Fruit fly (Drosophila melanogaster): ENCODE data around the gene D19A.

DNA sequence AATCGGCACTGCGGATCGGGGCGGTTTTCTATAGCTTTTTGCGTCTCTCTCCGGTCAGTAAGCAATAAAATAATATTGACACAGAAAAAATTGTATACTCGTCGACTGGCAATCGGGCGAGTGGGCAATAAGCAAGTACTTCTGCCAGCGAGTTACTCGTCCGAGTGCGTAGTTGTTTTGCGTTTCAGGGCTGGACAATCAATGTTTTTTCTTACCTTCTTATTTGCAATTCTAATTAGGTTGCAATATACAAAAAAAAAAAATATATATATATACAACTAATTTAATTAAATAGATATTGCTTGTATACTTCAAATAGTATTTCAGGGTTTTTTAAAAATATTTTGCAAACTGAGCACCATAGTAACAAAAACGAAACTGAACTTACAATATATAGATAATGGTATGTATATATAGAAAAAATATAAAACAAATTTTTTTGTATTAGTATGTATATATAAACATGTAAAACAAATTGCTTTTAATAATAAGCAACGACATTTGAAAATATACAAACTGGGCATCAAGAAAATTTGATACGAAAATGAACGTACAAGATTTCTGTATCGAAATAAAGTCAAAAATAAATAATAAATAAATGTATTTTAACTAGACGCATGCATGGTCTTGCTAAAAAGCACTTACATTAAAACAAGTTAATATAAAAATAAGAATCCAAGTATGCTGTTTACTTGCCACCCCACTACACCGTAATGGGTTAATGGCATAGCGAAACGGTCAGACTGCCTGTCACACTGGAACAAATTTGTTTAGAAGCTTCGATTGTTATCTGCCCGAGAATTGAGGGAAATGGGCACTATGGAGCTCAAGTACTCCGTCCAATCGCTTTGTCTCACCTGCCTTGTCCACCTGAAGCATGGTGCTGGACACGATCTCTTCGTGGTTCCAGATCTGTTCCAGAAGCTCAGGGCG, at the start of gene D19A, which contains the start of gene CG7386:
- TF ChIP-seq fd85E (GFP tag; optimal IDR thresholded peaks at IDR 0.05) (no peak), CG6276 (GFP tag; optimal IDR thresholded peaks at IDR 0.05) (no peak), acj6 (GFP tag; optimal IDR thresholded peaks at IDR 0.05) (peak; percentile 42), CG10669 (GFP tag; optimal IDR thresholded peaks at IDR 0.05) (no peak)

All from whole organism, prepupa.